Worm (Caenorhabditis elegans): ENCODE results near the gene idpb-4.

ce11 chrII:8776504-8776903, 39.1 kb upstream of the idpb-4 start:
- TF ChIP-seq nhr-76 (tag; optimal IDR thresholded peaks at IDR 0.05) (no peak), lin-39 (tag; optimal IDR thresholded peaks at IDR 0.05) (no peak), mml-1 (tag; optimal IDR thresholded peaks at IDR 0.05) (no peak), aly-2 (tag; optimal IDR thresholded peaks at IDR 0.05) (no peak), ZK546.5 (tag; optimal IDR thresholded peaks at IDR 0.05) (no peak), fkh-10 (GFP tag; optimal IDR thresholded peaks at IDR 0.05) (no peak), daf-12 (tag; optimal IDR thresholded peaks at IDR 0.05) (no peak), nhr-28 (tag; optimal IDR thresholded peaks at IDR 0.05) (no peak)

Measured in whole organism, L3 larva.